Fruit fly (Drosophila melanogaster) whole organism, embryonic: ENCODE data around the gene Atu.

Experiments used
- Atf6 ChIP-seq: fragments of 200-800 bp; sonication (Bioruptor generic); IDR thresholded peaks from 2 replicates; pipeline ENCODE4 v1.3.6; 2022; ENCODE audit warnings: missing biosample characterization, missing genetic modification characterization
- CG10366 ChIP-seq: fragments of 200-800 bp; sonication (Bioruptor generic); IDR thresholded peaks from 2 replicates; pipeline ENCODE4 v1.3.6; 2022; ENCODE audit warnings: missing biosample characterization, missing genetic modification characterization
- CG10565 ChIP-seq: fragments of 200-800 bp; sonication (Bioruptor generic); optimal IDR thresholded peaks from 3 replicates; lab custom pipeline; 2016; ENCODE audit warnings: missing biosample characterization, mild to moderate bottlenecking, missing genetic modification characterization
- CG11456 ChIP-seq: fragments of 200-800 bp; sonication (Bioruptor generic); IDR thresholded peaks from 3 replicates; pipeline ENCODE4 v1.3.6; 2022; ENCODE audit warnings: missing biosample characterization, missing genetic modification characterization
- CG12155 ChIP-seq: fragments of 200-800 bp; sonication (Bioruptor generic); optimal IDR thresholded peaks from 3 replicates; lab custom pipeline; 2016; ENCODE audit warnings: missing biosample characterization, missing genetic modification characterization
- CG12236 ChIP-seq: fragments of 200-800 bp; sonication (Bioruptor generic); optimal IDR thresholded peaks from 2 replicates; lab custom pipeline; 2016; ENCODE audit warnings: missing biosample characterization, missing genetic modification characterization
- CG14050 ChIP-seq: fragments of 200-800 bp; sonication (Bioruptor generic); IDR thresholded peaks from 3 replicates; pipeline ENCODE4 v1.3.6; 2022; ENCODE audit warnings: missing biosample characterization, missing genetic modification characterization
- CG15601 ChIP-seq: fragments of 200-800 bp; sonication (Bioruptor generic); optimal IDR thresholded peaks from 3 replicates; lab custom pipeline; 2019; ENCODE audit warnings: missing biosample characterization, mild to moderate bottlenecking, missing genetic modification characterization, moderate library complexity
- CG17186 ChIP-seq: fragments of 200-800 bp; sonication (Bioruptor generic); optimal IDR thresholded peaks from 3 replicates; lab custom pipeline; 2017; ENCODE audit warnings: missing biosample characterization, missing genetic modification reagents, missing genetic modification characterization
- CG17359 ChIP-seq: fragments of 200-800 bp; sonication (Bioruptor generic); optimal IDR thresholded peaks from 3 replicates; lab custom pipeline; 2018; ENCODE audit warnings: missing biosample characterization, mild to moderate bottlenecking, missing genetic modification characterization, moderate library complexity
- CG17612 ChIP-seq: fragments of 200-800 bp; sonication (Bioruptor generic); IDR thresholded peaks from 2 replicates; pipeline ENCODE4 v1.3.6; 2022; ENCODE audit warnings: missing biosample characterization, missing genetic modification characterization
- CG17829 ChIP-seq: fragments of 200-800 bp; optimal IDR thresholded peaks from 2 replicates; lab custom pipeline; 2019; ENCODE audit warnings: missing biosample characterization, mild to moderate bottlenecking, missing genetic modification characterization, moderate library complexity
- CG18619 ChIP-seq: fragments of 200-800 bp; sonication (Bioruptor generic); optimal IDR thresholded peaks from 3 replicates; lab custom pipeline; 2017; ENCODE audit warnings: missing biosample characterization, mild to moderate bottlenecking, missing genetic modification characterization
- CG2202 ChIP-seq: fragments of 200-800 bp; sonication (Bioruptor generic); optimal IDR thresholded peaks from 2 replicates; lab custom pipeline; 2018; ENCODE audit warnings: missing biosample characterization, mild to moderate bottlenecking, missing genetic modification characterization
- CG2875 ChIP-seq: fragments of 200-800 bp; sonication (Bioruptor generic); optimal IDR thresholded peaks from 2 replicates; lab custom pipeline; 2017; ENCODE audit warnings: missing biosample characterization, mild to moderate bottlenecking, missing genetic modification characterization, missing genetic modification reagents
- CG31441 ChIP-seq: fragments of 200-800 bp; sonication (Bioruptor generic); IDR thresholded peaks from 2 replicates; pipeline ENCODE4 v1.3.6; 2022; ENCODE audit warnings: missing biosample characterization, missing genetic modification characterization
- CG32772 ChIP-seq: fragments of 200-800 bp; sonication (Bioruptor generic); IDR thresholded peaks from 2 replicates; pipeline ENCODE4 v1.3.6; 2022; ENCODE audit warnings: missing biosample characterization, missing genetic modification characterization
- CG4424 ChIP-seq: fragments of 200-800 bp; sonication (Bioruptor generic); optimal IDR thresholded peaks from 3 replicates; lab custom pipeline; 2016; ENCODE audit warnings: missing biosample characterization, missing genetic modification characterization
- CG7372 ChIP-seq: fragments of 200-800 bp; sonication (Bioruptor generic); IDR thresholded peaks from 2 replicates; pipeline ENCODE4 v1.3.6; 2022; ENCODE audit warnings: missing biosample characterization, missing genetic modification characterization
- Ets65A ChIP-seq: fragments of 200-800 bp; sonication (Bioruptor generic); peaks from one replicate; lab custom pipeline; 2016; ENCODE audit warnings: missing biosample characterization, missing genetic modification characterization
- Gsc ChIP-seq: fragments of 200-800 bp; sonication (Bioruptor generic); IDR thresholded peaks from 2 replicates; pipeline ENCODE4 v1.3.6; 2022; ENCODE audit warnings: missing biosample characterization, missing genetic modification characterization
- H15 ChIP-seq: fragments of 200-800 bp; sonication (Bioruptor generic); IDR thresholded peaks from 3 replicates; pipeline ENCODE4 v1.3.6; 2022; ENCODE audit warnings: missing biosample characterization, missing genetic modification characterization
- HLH4C ChIP-seq: fragments of 200-800 bp; sonication (Bioruptor generic); IDR thresholded peaks from 3 replicates; pipeline ENCODE4 v1.3.6; 2022; ENCODE audit warnings: missing biosample characterization, missing genetic modification characterization; ENCODE audit not compliant: partially characterized antibody
- HLH54F ChIP-seq: fragments of 200-800 bp; sonication (Bioruptor generic); optimal IDR thresholded peaks from 3 replicates; lab custom pipeline; 2016; ENCODE audit warnings: missing biosample characterization, missing genetic modification characterization
- HLHmδ ChIP-seq: fragments of 200-800 bp; sonication (Bioruptor generic); optimal IDR thresholded peaks from 2 replicates; lab custom pipeline; 2018; ENCODE audit warnings: missing biosample characterization, mild to moderate bottlenecking, missing genetic modification characterization, moderate library complexity
- Hand ChIP-seq: fragments of 200-800 bp; sonication (Bioruptor generic); optimal IDR thresholded peaks from 2 replicates; lab custom pipeline; 2017; ENCODE audit warnings: mild to moderate bottlenecking, missing biosample characterization, missing genetic modification reagents, missing genetic modification characterization
- NC2β ChIP-seq: fragments of 200-800 bp; sonication (Bioruptor generic); optimal IDR thresholded peaks from 2 replicates; lab custom pipeline; 2016; ENCODE audit warnings: missing biosample characterization, missing genetic modification characterization
- Scr ChIP-seq: fragments of 200-800 bp; sonication (Bioruptor generic); IDR thresholded peaks from 2 replicates; pipeline ENCODE4 v1.3.6; 2022; ENCODE audit warnings: missing biosample characterization, missing genetic modification characterization; ENCODE audit not compliant: partially characterized antibody
- Spps ChIP-seq: fragments of 200-800 bp; sonication (Bioruptor generic); optimal IDR thresholded peaks from 2 replicates; lab custom pipeline; 2018; ENCODE audit warnings: missing biosample characterization, mild to moderate bottlenecking, missing genetic modification characterization
- Sry-δ ChIP-seq: fragments of 200-800 bp; sonication (Bioruptor generic); optimal IDR thresholded peaks from 2 replicates; lab custom pipeline; 2016; ENCODE audit warnings: missing biosample characterization, missing genetic modification characterization
- Trl ChIP-seq, 3 experiments: fragments of >200 bp in 2 of 3; fragments of 200-800 bp in 1 of 3; sonication (Bioruptor generic) in 1 of 3; optimal IDR thresholded peaks; 2 replicates in 1 of 3; 3 replicates in 2 of 3; lab custom pipeline; 2016 to 2017; ENCODE audit warnings: missing biosample characterization in 1 of 3, missing genetic modification characterization in 1 of 3
- Xrp1 ChIP-seq: fragments of 200-800 bp; sonication (Bioruptor generic); IDR thresholded peaks from 2 replicates; pipeline ENCODE4 v1.3.6; 2022; ENCODE audit warnings: missing biosample characterization, missing genetic modification characterization
- aop ChIP-seq: fragments of 200-800 bp; sonication (Bioruptor generic); IDR thresholded peaks from 2 replicates; pipeline ENCODE4 v1.3.6; 2022; ENCODE audit warnings: missing biosample characterization, missing genetic modification characterization
- bbx ChIP-seq: fragments of 200-800 bp; sonication (Bioruptor generic); IDR thresholded peaks from 2 replicates; pipeline ENCODE4 v1.3.6; 2022; ENCODE audit warnings: missing biosample characterization, missing genetic modification characterization; ENCODE audit not compliant: partially characterized antibody
- btn ChIP-seq: fragments of 200-800 bp; sonication (Bioruptor generic); optimal IDR thresholded peaks from 2 replicates; lab custom pipeline; 2016; ENCODE audit warnings: missing biosample characterization, missing genetic modification characterization
- cg ChIP-seq: fragments of 200-800 bp; sonication (Bioruptor generic); optimal IDR thresholded peaks from 3 replicates; lab custom pipeline; 2019; ENCODE audit warnings: missing biosample characterization, mild to moderate bottlenecking, missing genetic modification characterization, moderate library complexity
- chinmo ChIP-seq: fragments of 200-800 bp; sonication (Bioruptor generic); IDR thresholded peaks from 4 replicates; pipeline ENCODE4 v1.3.6; 2022; ENCODE audit warnings: missing biosample characterization, missing genetic modification characterization; ENCODE audit not compliant: partially characterized antibody
- dmrt11E ChIP-seq: fragments of 200-800 bp; sonication (Bioruptor generic); optimal IDR thresholded peaks from 3 replicates; lab custom pipeline; 2018; ENCODE audit warnings: missing biosample characterization, mild to moderate bottlenecking, missing genetic modification characterization, moderate library complexity
- fd96Cb ChIP-seq: fragments of 200-800 bp; sonication (Bioruptor generic); optimal IDR thresholded peaks from 2 replicates; lab custom pipeline; 2018; ENCODE audit warnings: missing biosample characterization, mild to moderate bottlenecking, missing genetic modification characterization, moderate library complexity
- fu2 ChIP-seq: fragments of 200-800 bp; sonication (Bioruptor generic); optimal IDR thresholded peaks from 2 replicates; lab custom pipeline; 2016; ENCODE audit warnings: missing biosample characterization, missing genetic modification characterization
- grau ChIP-seq: fragments of 200-800 bp; optimal IDR thresholded peaks from 3 replicates; lab custom pipeline; 2019; ENCODE audit warnings: missing biosample characterization, mild to moderate bottlenecking, missing genetic modification characterization, moderate library complexity
- ind ChIP-seq: fragments of 200-800 bp; sonication (Bioruptor generic); optimal IDR thresholded peaks from 3 replicates; lab custom pipeline; 2016; ENCODE audit warnings: missing biosample characterization, missing genetic modification characterization
- insv ChIP-seq, 2 experiments: fragments of 200-800 bp; sonication (Bioruptor generic); optimal IDR thresholded peaks; 3 replicates each; lab custom pipeline; 2016 to 2018; ENCODE audit warnings: missing biosample characterization in 2 of 2, missing genetic modification characterization in 2 of 2
- knrl ChIP-seq: fragments of 200-800 bp; sonication (Bioruptor generic); IDR thresholded peaks from 3 replicates; pipeline ENCODE4 v1.3.6; 2022; ENCODE audit warnings: missing biosample characterization, missing genetic modification characterization; ENCODE audit not compliant: partially characterized antibody
- mld ChIP-seq: fragments of 200-800 bp; sonication (Bioruptor generic); IDR thresholded peaks from 3 replicates; pipeline ENCODE4 v1.3.6; 2022; ENCODE audit warnings: missing biosample characterization, missing genetic modification characterization; ENCODE audit not compliant: partially characterized antibody
- nau ChIP-seq: fragments of 200-800 bp; sonication (Bioruptor generic); optimal IDR thresholded peaks from 3 replicates; lab custom pipeline; 2017; ENCODE audit warnings: missing biosample characterization, mild to moderate bottlenecking, missing genetic modification characterization, missing genetic modification reagents
- sens ChIP-seq: fragments of 200-800 bp; sonication (Bioruptor generic); peaks from one replicate; lab custom pipeline; 2016; ENCODE audit warnings: missing biosample characterization, missing genetic modification characterization
- sima ChIP-seq: fragments of 200-800 bp; sonication (Bioruptor generic); optimal IDR thresholded peaks from 2 replicates; lab custom pipeline; 2016; ENCODE audit warnings: missing biosample characterization, missing genetic modification characterization
- slou ChIP-seq: fragments of 200-800 bp; sonication (Bioruptor generic); optimal IDR thresholded peaks from 3 replicates; lab custom pipeline; 2016; ENCODE audit warnings: missing biosample characterization, missing genetic modification characterization
- ssp ChIP-seq: fragments of 200-800 bp; sonication (Bioruptor generic); IDR thresholded peaks from 2 replicates; pipeline ENCODE4 v1.3.6; 2022; ENCODE audit warnings: missing biosample characterization, missing genetic modification characterization
- tio ChIP-seq: fragments of 200-800 bp; sonication (Bioruptor generic); optimal IDR thresholded peaks from 2 replicates; lab custom pipeline; 2017; ENCODE audit warnings: missing biosample characterization, missing genetic modification characterization, inconsistent platforms
- vfl ChIP-seq: fragments of 200-800 bp; sonication (Bioruptor generic); optimal IDR thresholded peaks from 2 replicates; lab custom pipeline; 2016; ENCODE audit warnings: missing biosample characterization, missing genetic modification characterization

The Atu gene

dm6 chr3R:5613114-5613443 is at the start of gene Atu (continued):
- TF ChIP-seq btn (GFP tag; lab: Kevin White, UChicago): no peak
- no peak for TF ChIP-seq Hand
- TF ChIP-seq CG10565 (GFP tag; lab: Kevin White, UChicago): no peak
- peak; percentile 39 for TF ChIP-seq HLH54F (GFP tag; lab: Kevin White, UChicago)
- TF ChIP-seq Ets65A (GFP tag; lab: Kevin White, UChicago): no peak
- TF ChIP-seq aop (GFP tag; lab: Robert Waterston, UW): no peak
- peak; percentile 57 for TF ChIP-seq CG17186 (GFP tag; lab: Kevin White, UChicago)
- TF ChIP-seq nau (GFP tag; lab: Kevin White, UChicago): no peak
- TF ChIP-seq ssp (GFP tag; lab: Robert Waterston, UW): no peak
- TF ChIP-seq insv (GFP tag; optimal IDR thresholded peaks at IDR 0.05; lab: Kevin White, UChicago): no peak
- TF ChIP-seq sima: no peak
- TF ChIP-seq CG4424 (GFP tag; lab: Kevin White, UChicago): peak; percentile 17
- TF ChIP-seq Sry-δ (GFP tag; lab: Kevin White, UChicago): peak; percentile 96
- TF ChIP-seq CG17612 (GFP tag; lab: Robert Waterston, UW): no peak
- TF ChIP-seq Spps (tag; lab: Kevin White, UChicago): no peak
- TF ChIP-seq bbx (GFP tag; lab: Robert Waterston, UW): peak; percentile 83
- TF ChIP-seq vfl: no peak
- TF ChIP-seq CG18619: no peak
- TF ChIP-seq chinmo (GFP tag; lab: Robert Waterston, UW): peak; percentile 87
- no peak for TF ChIP-seq CG12236
- peak; percentile 39 for TF ChIP-seq NC2β (GFP tag; lab: Kevin White, UChicago)
- peak; percentile 24 for TF ChIP-seq CG17359 (tag; lab: Kevin White, UChicago)
- TF ChIP-seq knrl (GFP tag; lab: Robert Waterston, UW): peak; percentile 94
- TF ChIP-seq sens: peak; percentile 88
- peak; percentile 42; the same call in 1 of the 3 replicates for TF ChIP-seq mld (GFP tag; lab: Robert Waterston, UW)
- TF ChIP-seq ind (GFP tag; lab: Kevin White, UChicago): peak; percentile 43
- TF ChIP-seq HLHmδ (GFP tag; lab: Kevin White, UChicago): no peak
- peak; percentile 94 for TF ChIP-seq Scr (GFP tag; lab: Robert Waterston, UW)
- no peak for TF ChIP-seq fd96Cb (tag; lab: Kevin White, UChicago)
- TF ChIP-seq Trl (optimal IDR thresholded peaks at IDR 0.05; lab: Kevin White, UChicago): no peak
- TF ChIP-seq Trl (GFP tag; optimal IDR thresholded peaks at IDR 0.05; lab: Kevin White, UChicago): peak; percentile 34
- no peak for TF ChIP-seq CG7372
- TF ChIP-seq CG10366: no peak
- no peak for TF ChIP-seq H15 (GFP tag; lab: Robert Waterston, UW)
- no peak for TF ChIP-seq CG11456 (GFP tag; lab: Robert Waterston, UW)
- TF ChIP-seq grau (tag; lab: Kevin White, UChicago): peak; percentile 54
- TF ChIP-seq CG2875 (GFP tag; lab: Kevin White, UChicago): no peak
- TF ChIP-seq cg (GFP tag; lab: Kevin White, UChicago): peak; percentile 87
- no peak for TF ChIP-seq CG14050 (GFP tag; lab: Robert Waterston, UW)
- peak; percentile 93 for TF ChIP-seq HLH4C (GFP tag; lab: Robert Waterston, UW)
- TF ChIP-seq CG17829: peak; percentile 49
- TF ChIP-seq CG15601: peak; percentile 28
- TF ChIP-seq CG31441 (GFP tag; lab: Robert Waterston, UW): peak; percentile 43; the same call in 1 of the 2 replicates
- TF ChIP-seq CG32772: no peak
- TF ChIP-seq slou (GFP tag; lab: Kevin White, UChicago): no peak
- no peak for TF ChIP-seq Atf6 (GFP tag; lab: Robert Waterston, UW)
- TF ChIP-seq fu2: no peak
- TF ChIP-seq tio: no peak
- TF ChIP-seq CG2202: no peak
- TF ChIP-seq Xrp1: no peak
- TF ChIP-seq dmrt11E (tag; lab: Kevin White, UChicago): peak; percentile 15
- peak; percentile 72 for TF ChIP-seq CG12155 (GFP tag; lab: Kevin White, UChicago)
- TF ChIP-seq Gsc: no peak
